Worm (Caenorhabditis elegans) whole organism, early embryonic: ENCODE results near the gene F56B3.2.

ENCODE experiments used
- B0310.2 ChIP-seq: sonication (generic microtip); optimal IDR thresholded peaks from 2 replicates; lab custom pipeline; 2016; ENCODE audit warnings: mild to moderate bottlenecking, missing genetic modification characterization, missing compliant biosample characterization
- ama-1 ChIP-seq: fragments of 150-350 bp; optimal IDR thresholded peaks from 2 replicates; lab custom pipeline; 2014
- ceh-36 ChIP-seq: sonication (generic microtip); optimal IDR thresholded peaks from 2 replicates; lab custom pipeline; 2016; ENCODE audit warnings: missing genetic modification characterization, inconsistent platforms, missing compliant biosample characterization
- flt-1 ChIP-seq: fragments of 200-800 bp; sonication (Bioruptor generic); IDR thresholded peaks from 2 replicates; pipeline ENCODE4 v1.3.6; 2022; ENCODE audit warnings: missing genetic modification characterization, missing compliant biosample characterization
- hmbx-1 ChIP-seq: sonication (generic microtip); optimal IDR thresholded peaks from 2 replicates; lab custom pipeline; 2016; ENCODE audit warnings: mild to moderate bottlenecking, missing genetic modification characterization, missing compliant biosample characterization
- hnd-1 ChIP-seq: sonication (generic microtip); optimal IDR thresholded peaks from 2 replicates; lab custom pipeline; 2016; ENCODE audit warnings: missing genetic modification characterization, missing compliant biosample characterization
- pes-1 ChIP-seq: fragments of 200-800 bp; sonication (Bioruptor generic); IDR thresholded peaks from 2 replicates; pipeline ENCODE4 v1.3.6; 2022; ENCODE audit warnings: missing genetic modification reagents, missing genetic modification characterization, missing compliant biosample characterization
- scrt-1 ChIP-seq: fragments of 200-800 bp; sonication (Bioruptor generic); IDR thresholded peaks from 2 replicates; pipeline ENCODE4 v1.3.6; 2022; ENCODE audit warnings: missing genetic modification characterization, missing compliant biosample characterization
- sea-1 ChIP-seq: fragments of 200-800 bp; sonication (Bioruptor generic); conservative IDR thresholded peaks from 2 replicates; pipeline ENCODE4 v1.3.6; 2022; ENCODE audit warnings: missing genetic modification characterization, missing compliant biosample characterization
- tbx-11 ChIP-seq: fragments of 200-800 bp; sonication (Bioruptor generic); IDR thresholded peaks from 2 replicates; pipeline ENCODE4 v1.3.6; 2022; ENCODE audit warnings: missing genetic modification characterization, missing compliant biosample characterization
- tbx-37 ChIP-seq: fragments of 200-800 bp; sonication (Bioruptor generic); conservative IDR thresholded peaks from 2 replicates; pipeline ENCODE4 v1.3.6; 2022; ENCODE audit warnings: missing genetic modification reagents, missing genetic modification characterization, missing compliant biosample characterization

DNA sequence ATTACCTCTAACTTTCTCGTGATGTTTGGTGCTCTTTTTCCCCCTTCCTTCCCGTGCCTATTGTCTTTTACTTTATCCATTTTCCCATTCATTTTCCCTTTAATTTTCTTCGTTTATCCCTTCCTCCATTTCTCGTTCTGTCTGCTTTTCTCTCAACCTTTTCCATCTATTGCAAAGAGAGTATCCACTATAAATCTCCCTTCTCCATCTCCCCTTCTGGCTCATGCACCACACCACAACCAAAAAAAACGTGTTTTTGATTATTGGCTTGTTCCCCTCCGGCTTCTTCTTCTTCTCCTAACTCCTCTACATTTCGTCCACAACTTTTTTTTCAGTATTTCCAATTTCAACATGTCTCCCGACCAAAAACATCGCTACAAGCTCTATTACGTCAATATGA lies 8.1 kb downstream of the F56B3.2 start, which contains the start of gene gst-40:
- TF ChIP-seq ama-1 (no peak), flt-1 (GFP tag; lab: Robert Waterston, UW) (no peak), scrt-1 (GFP tag; lab: Robert Waterston, UW) (no peak), ceh-36 (tag; lab: Kevin White, UChicago) (no peak), tbx-37 (GFP tag; lab: Robert Waterston, UW) (no peak), tbx-11 (no peak), B0310.2 (tag; lab: Kevin White, UChicago) (no peak), hnd-1 (tag; lab: Kevin White, UChicago) (no peak), pes-1 (no peak), hmbx-1 (tag; lab: Kevin White, UChicago) (no peak), sea-1 (GFP tag; lab: Robert Waterston, UW) (no peak)
